Fruit fly (Drosophila melanogaster) whole organism, adult: Measurements from ENCODE around the gene solo.
A peak's percentile ranks its signal among the peaks of the same experiment; 100 is the strongest.

Source experiments
- CG12768 ChIP-seq: fragments of 200-800 bp; sonication (Bioruptor generic); optimal IDR thresholded peaks from 2 replicates; lab custom pipeline; 2017; ENCODE audit warnings: missing biosample characterization, missing genetic modification characterization, mild to moderate bottlenecking, moderate library complexity, missing genetic modification reagents
- CG14711 ChIP-seq: fragments of 200-800 bp; sonication (Bioruptor generic); optimal IDR thresholded peaks from 2 replicates; lab custom pipeline; 2018; ENCODE audit warnings: missing biosample characterization, mild to moderate bottlenecking, missing genetic modification characterization, moderate library complexity
- CG33017 ChIP-seq: fragments of 200-800 bp; sonication (Bioruptor generic); optimal IDR thresholded peaks from 2 replicates; lab custom pipeline; 2018; ENCODE audit warnings: missing biosample characterization, mild to moderate bottlenecking, missing genetic modification characterization, moderate library complexity
- CG5204 ChIP-seq: fragments of 200-800 bp; sonication (Bioruptor generic); optimal IDR thresholded peaks from 2 replicates; lab custom pipeline; 2016; ENCODE audit warnings: missing biosample characterization, missing genetic modification characterization
- CG7101 ChIP-seq: fragments of 200-800 bp; sonication (Bioruptor generic); optimal IDR thresholded peaks from 2 replicates; lab custom pipeline; 2018; ENCODE audit warnings: missing biosample characterization, mild to moderate bottlenecking, missing genetic modification characterization, moderate library complexity
- Clk ChIP-seq: fragments of 200-800 bp; sonication (Bioruptor generic); optimal IDR thresholded peaks from 2 replicates; lab custom pipeline; 2017; ENCODE audit warnings: missing biosample characterization, missing genetic modification characterization
- Crg-1 ChIP-seq: fragments of 200-800 bp; sonication (Bioruptor generic); optimal IDR thresholded peaks from 2 replicates; lab custom pipeline; 2016; ENCODE audit warnings: missing biosample characterization, missing genetic modification characterization
- Hr96 ChIP-seq: fragments of 200-800 bp; sonication (Bioruptor generic); optimal IDR thresholded peaks from 2 replicates; lab custom pipeline; 2016; ENCODE audit warnings: missing biosample characterization, missing genetic modification characterization
- cnc ChIP-seq, 2 experiments: fragments of >200 bp; optimal IDR thresholded peaks; 2 replicates each; lab custom pipeline; 2017
- kay ChIP-seq: fragments of 200-800 bp; sonication (Bioruptor generic); peaks from one replicate; lab custom pipeline; 2016; ENCODE audit warnings: missing biosample characterization, missing genetic modification characterization, borderline replicate concordance
- ovo ChIP-seq: fragments of 200-800 bp; sonication (Bioruptor generic); optimal IDR thresholded peaks from 2 replicates; lab custom pipeline; 2016; ENCODE audit warnings: missing biosample characterization, missing genetic modification characterization
- pad ChIP-seq: fragments of 200-800 bp; sonication (Bioruptor generic); optimal IDR thresholded peaks from 3 replicates; lab custom pipeline; 2017; ENCODE audit warnings: missing biosample characterization, missing genetic modification characterization, mild to moderate bottlenecking, moderate library complexity, missing genetic modification reagents
- tj ChIP-seq: fragments of 200-800 bp; sonication (Bioruptor generic); optimal IDR thresholded peaks from 3 replicates; lab custom pipeline; 2017; ENCODE audit warnings: missing biosample characterization, mild to moderate bottlenecking, missing genetic modification characterization, moderate library complexity
- toe ChIP-seq: fragments of 200-800 bp; sonication (Bioruptor generic); optimal IDR thresholded peaks from 2 replicates; lab custom pipeline; 2016; ENCODE audit warnings: missing biosample characterization, missing genetic modification characterization

DNA sequence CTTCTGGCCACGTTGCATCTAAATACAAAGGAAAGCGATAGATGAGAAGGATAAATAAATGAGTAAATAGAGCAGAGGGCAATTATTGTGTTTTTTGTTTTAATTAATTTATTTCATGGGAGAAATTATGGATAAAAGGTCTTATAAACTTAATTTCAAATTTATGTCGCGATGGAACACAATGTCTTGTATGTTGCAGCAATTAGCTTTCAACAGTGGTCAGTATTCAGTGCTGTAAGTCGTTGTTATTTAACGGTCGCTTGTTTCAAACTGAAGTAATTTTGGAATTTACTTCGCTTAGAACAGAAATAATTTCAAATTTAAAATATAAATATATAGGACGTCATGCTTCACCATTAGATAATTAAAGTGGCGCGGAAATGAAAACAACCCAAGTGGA, 56.5 kb downstream of the solo start:
- TF ChIP-seq CG7101 (tag; lab: Kevin White, UChicago), result no peak
- no peak for TF ChIP-seq tj (GFP tag; lab: Kevin White, UChicago)
- no peak for TF ChIP-seq CG33017
- TF ChIP-seq Hr96, result no peak
- TF ChIP-seq CG14711, result no peak
- peak; percentile 7 for TF ChIP-seq pad (GFP tag; lab: Kevin White, UChicago)
- no peak for TF ChIP-seq cnc (optimal IDR thresholded peaks at IDR 0.05; lab: Kevin White, UChicago)
- TF ChIP-seq CG12768 (GFP tag; lab: Kevin White, UChicago), result no peak
- TF ChIP-seq toe, result peak; percentile 1
- no peak for TF ChIP-seq ovo (GFP tag; lab: Kevin White, UChicago)
- no peak for TF ChIP-seq kay (GFP tag; lab: Kevin White, UChicago)
- no peak for TF ChIP-seq Crg-1 (GFP tag; lab: Kevin White, UChicago)
- TF ChIP-seq CG5204 (GFP tag; lab: Kevin White, UChicago), result no peak
- no peak for TF ChIP-seq Clk (GFP tag; lab: Kevin White, UChicago)
